Worm (Caenorhabditis elegans): Measurements from ENCODE around the gene F32D8.14.

DNA sequence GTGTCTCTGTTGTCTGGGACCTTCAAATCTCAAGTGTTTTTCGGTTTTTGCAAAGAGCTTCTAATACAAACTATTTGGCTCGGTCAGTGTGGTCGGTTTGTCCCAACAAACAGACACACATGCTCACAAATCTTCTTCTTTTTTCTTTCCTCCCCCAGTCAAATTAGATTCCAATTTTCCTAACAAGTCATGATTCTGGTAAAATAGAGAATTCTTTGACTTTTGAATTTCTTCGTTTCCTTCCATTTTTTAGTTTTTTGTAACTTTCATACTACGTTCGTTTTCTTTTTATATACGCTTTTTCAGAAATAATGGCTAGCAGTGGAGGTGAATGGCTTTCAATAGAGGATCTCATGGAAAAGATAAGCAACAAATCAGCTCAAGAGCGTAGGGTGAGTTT is 9.2 kb upstream of the F32D8.14 start, which contains the start of gene F32D8.15:
- TF ChIP-seq ama-1 (optimal IDR thresholded peaks at IDR 0.05) (no peak), sea-1 (GFP tag; conservative IDR thresholded peaks at IDR 0.05) (no peak), tra-4 (tag; optimal IDR thresholded peaks at IDR 0.05) (no peak), tbx-37 (GFP tag; conservative IDR thresholded peaks at IDR 0.05) (no peak), scrt-1 (GFP tag; IDR thresholded peaks at IDR 0.05) (no peak)
